Fruit fly (Drosophila melanogaster) S2 (cell line): Measurements from ENCODE around the gene pum.

Experiments used
- CG8478 ChIP-seq: fragments of >200 bp; optimal IDR thresholded peaks from 2 replicates; lab custom pipeline; 2018
- CTCF ChIP-seq, 2 experiments: fragments of >200 bp; optimal IDR thresholded peaks; 2 replicates each; lab custom pipeline; 2018

DNA sequence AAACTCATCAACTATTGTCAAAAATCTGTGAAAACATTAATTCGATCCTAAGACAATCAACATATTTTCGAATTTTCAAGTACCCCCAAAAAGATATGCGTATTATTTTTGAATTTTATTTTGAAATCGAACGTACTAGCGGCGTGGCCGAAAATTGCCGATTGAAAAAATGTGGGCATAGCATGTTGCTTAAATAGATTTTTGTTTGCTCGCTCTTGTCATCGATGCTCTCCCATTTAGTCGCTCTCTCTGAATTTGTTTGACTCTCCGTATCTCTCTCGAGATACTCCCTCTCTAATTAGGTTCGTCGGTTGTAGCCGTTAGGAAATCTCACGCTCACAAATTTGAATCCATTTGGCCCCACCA, 180.5 kb downstream of the pum start:
- TF ChIP-seq CG8478 (lab: Kevin White, UChicago) (no peak), CTCF (optimal IDR thresholded peaks at IDR 0.05; lab: Kevin White, UChicago) (no peak)
